Worm (Caenorhabditis elegans): ENCODE data around the gene K12H6.7.

The K12H6.7 gene

DNA sequence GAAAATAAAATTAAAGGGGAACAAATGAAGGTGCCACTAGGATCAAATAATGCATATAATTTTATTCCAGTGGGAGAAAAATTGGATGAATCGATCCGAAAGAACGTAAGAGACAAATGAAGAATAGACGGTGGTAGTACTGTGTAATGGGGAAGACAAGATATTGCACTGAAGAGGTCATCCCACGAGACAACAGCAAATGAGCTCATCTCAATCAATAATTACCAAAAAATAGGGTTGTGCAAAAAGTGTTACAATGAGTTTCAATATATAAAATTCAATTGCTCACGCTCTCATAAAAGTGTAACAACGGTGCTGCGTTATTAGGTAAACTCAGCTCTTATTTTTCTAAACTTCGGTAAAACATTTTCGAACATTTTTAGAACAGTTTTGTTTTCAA lies at the start of gene K12H6.7:
Gene K12H6.7 (minus strand): TSS at position 101 of the 400 bp plus-strand sequence.
- no peak for TF ChIP-seq lin-39 (tag; optimal IDR thresholded peaks at IDR 0.05)
- no peak for TF ChIP-seq sma-9 (GFP tag; optimal IDR thresholded peaks at IDR 0.05)
- TF ChIP-seq sma-9 (tag; optimal IDR thresholded peaks at IDR 0.05) = no peak
- TF ChIP-seq ceh-82 (tag; optimal IDR thresholded peaks at IDR 0.05) = no peak
- no peak for TF ChIP-seq mdl-1 (tag; optimal IDR thresholded peaks at IDR 0.05)
- no peak for TF ChIP-seq blmp-1 (tag; optimal IDR thresholded peaks at IDR 0.05; ENCODE audit: insufficient read depth)
- no peak for TF ChIP-seq nhr-11 (tag; optimal IDR thresholded peaks at IDR 0.05)
- TF ChIP-seq nhr-10 (tag; optimal IDR thresholded peaks at IDR 0.05) = no peak
- no peak for TF ChIP-seq egl-27 (tag; optimal IDR thresholded peaks at IDR 0.05)
- no peak for TF ChIP-seq sma-3 (GFP tag; optimal IDR thresholded peaks at IDR 0.05)
- TF ChIP-seq sem-4 (tag; optimal IDR thresholded peaks at IDR 0.05) = no peak
- no peak for TF ChIP-seq Y55F3AM.14 (GFP tag; optimal IDR thresholded peaks at IDR 0.05)
- no peak for TF ChIP-seq R02D3.7 (tag; optimal IDR thresholded peaks at IDR 0.05)
- TF ChIP-seq ama-1 (optimal IDR thresholded peaks at IDR 0.05) = no peak
- no peak for TF ChIP-seq skn-1 (tag; optimal IDR thresholded peaks at IDR 0.05)
- TF ChIP-seq mbf-1 (tag; optimal IDR thresholded peaks at IDR 0.05) = no peak

ce11 chrII:2885518-2886449 lies 49.0 kb upstream of the K12H6.7 start:
- TF ChIP-seq nhr-6 (tag; optimal IDR thresholded peaks at IDR 0.05) = no peak
- TF ChIP-seq unc-62 (GFP tag; optimal IDR thresholded peaks at IDR 0.05) = no peak

- TF ChIP-seq egl-27 (tag; optimal IDR thresholded peaks at IDR 0.05) (no peak), zag-1 (tag; optimal IDR thresholded peaks at IDR 0.05) (no peak), lin-11 (tag; optimal IDR thresholded peaks at IDR 0.05) (no peak), Y55F3AM.14 (GFP tag; optimal IDR thresholded peaks at IDR 0.05) (no peak), peb-1 (tag; optimal IDR thresholded peaks at IDR 0.05) (no peak), nhr-10 (tag; optimal IDR thresholded peaks at IDR 0.05) (no peak), dmd-4 (tag; optimal IDR thresholded peaks at IDR 0.05) (no peak), nhr-12 (tag; optimal IDR thresholded peaks at IDR 0.05) (no peak), unc-55 (GFP tag; optimal IDR thresholded peaks at IDR 0.05) (no peak)
These were observed 48.1 kb upstream of the K12H6.7 start, which contains the start of gene pigw-1 for ce11 chrII:2884810-2885209. TSS of gene pigw-1 (minus strand) at chrII:2884910.

DNA sequence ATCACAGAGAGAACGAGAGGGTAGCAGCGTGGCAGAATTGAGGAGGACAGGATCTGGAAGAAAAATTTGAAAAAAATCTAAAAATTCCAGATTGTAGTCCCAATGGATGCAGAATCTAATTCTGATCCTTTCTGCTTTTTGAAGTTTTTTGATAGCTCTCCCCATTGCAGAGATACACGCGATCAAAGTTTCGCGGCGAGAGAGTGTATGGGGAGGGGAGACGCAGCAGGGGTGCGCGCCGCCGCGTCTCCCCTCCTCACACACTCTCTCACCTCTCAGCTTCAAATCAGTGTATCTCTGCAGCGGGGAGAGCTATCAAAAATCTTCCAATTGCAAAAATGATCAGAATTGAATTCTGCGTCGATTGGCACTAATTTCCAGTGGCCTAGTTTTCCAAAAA lies 44.3 kb upstream of the K12H6.7 start:
- TF ChIP-seq ZK546.5 (tag; optimal IDR thresholded peaks at IDR 0.05) (no peak), ceh-16 (tag; optimal IDR thresholded peaks at IDR 0.05) (no peak), skn-1 (tag; optimal IDR thresholded peaks at IDR 0.05) (no peak), ceh-82 (tag; optimal IDR thresholded peaks at IDR 0.05) (no peak), nhr-10 (tag; optimal IDR thresholded peaks at IDR 0.05) (no peak), unc-39 (tag; optimal IDR thresholded peaks at IDR 0.05) (no peak), ztf-4 (tag; optimal IDR thresholded peaks at IDR 0.05) (no peak), peb-1 (tag; optimal IDR thresholded peaks at IDR 0.05) (no peak), sem-4 (tag; optimal IDR thresholded peaks at IDR 0.05) (no peak), elt-3 (tag; optimal IDR thresholded peaks at IDR 0.05) (no peak), nhr-237 (tag; optimal IDR thresholded peaks at IDR 0.05) (no peak), nhr-77 (tag; optimal IDR thresholded peaks at IDR 0.05) (no peak), dmd-4 (tag; optimal IDR thresholded peaks at IDR 0.05) (no peak), zag-1 (tag; optimal IDR thresholded peaks at IDR 0.05) (no peak), crh-2 (tag; optimal IDR thresholded peaks at IDR 0.05) (no peak), nhr-12 (tag; optimal IDR thresholded peaks at IDR 0.05) (no peak)

DNA sequence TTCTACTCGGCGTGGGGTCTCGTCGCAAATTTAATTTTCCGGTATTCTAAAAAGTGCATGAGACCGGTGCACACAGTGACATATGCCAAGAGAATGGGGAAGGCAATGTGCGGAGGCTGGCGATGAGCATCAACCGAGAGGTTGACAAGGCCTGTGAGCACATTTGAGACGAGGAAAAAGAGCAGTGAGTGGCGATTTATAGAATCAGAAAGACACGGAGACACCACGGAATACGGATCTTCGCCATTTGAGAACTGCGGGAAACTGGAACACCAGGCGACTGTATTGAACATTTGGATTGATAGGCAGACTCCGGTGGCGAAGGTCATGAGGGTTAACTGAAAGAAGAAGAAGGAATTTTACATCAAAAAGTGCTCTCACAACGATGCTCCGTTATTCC lies 42.2 kb upstream of the K12H6.7 start:
- no peak for TF ChIP-seq dmd-4 (tag; optimal IDR thresholded peaks at IDR 0.05)
- no peak for TF ChIP-seq F13H6.1 (tag; optimal IDR thresholded peaks at IDR 0.05)
- no peak for TF ChIP-seq elt-1 (tag; optimal IDR thresholded peaks at IDR 0.05)
- no peak for TF ChIP-seq nhr-6 (tag; optimal IDR thresholded peaks at IDR 0.05)
- TF ChIP-seq mab-5 (tag; optimal IDR thresholded peaks at IDR 0.05) = no peak
- no peak for TF ChIP-seq ztf-11 (tag; optimal IDR thresholded peaks at IDR 0.05)
- TF ChIP-seq sma-3 (GFP tag; optimal IDR thresholded peaks at IDR 0.05) = no peak
- no peak for TF ChIP-seq peb-1 (tag; optimal IDR thresholded peaks at IDR 0.05)

Data from whole organism, L2 larva.